Worm (Caenorhabditis elegans) whole organism, young adult: ENCODE measurements around the gene tiar-2.

Experiments used
- B0019.2 ChIP-seq: fragments of 200-800 bp; sonication (Bioruptor generic); conservative IDR thresholded peaks from 2 replicates; pipeline ENCODE4 v1.3.6; 2022; ENCODE audit warnings: missing genetic modification reagents, missing genetic modification characterization, missing compliant biosample characterization
- F23B12.7 ChIP-seq: sonication (generic microtip); optimal IDR thresholded peaks from 2 replicates; lab custom pipeline; 2017; ENCODE audit warnings: missing genetic modification characterization, mild to moderate bottlenecking, missing compliant biosample characterization, antibody characterized with exemption, moderate library complexity; ENCODE audit not compliant: insufficient read depth
- F52B5.7 ChIP-seq: sonication (generic microtip); optimal IDR thresholded peaks from 2 replicates; lab custom pipeline; 2016; ENCODE audit warnings: mild to moderate bottlenecking, missing genetic modification characterization, missing compliant biosample characterization
- F57C9.4 ChIP-seq: sonication (generic microtip); optimal IDR thresholded peaks from 2 replicates; lab custom pipeline; 2017; ENCODE audit warnings: mild to moderate bottlenecking, missing genetic modification characterization, missing compliant biosample characterization
- Y67H2A.10 ChIP-seq: fragments of 200-800 bp; sonication (Bioruptor generic); conservative IDR thresholded peaks from 2 replicates; pipeline ENCODE4 v1.3.6; 2022; ENCODE audit warnings: missing genetic modification reagents, missing genetic modification characterization, missing compliant biosample characterization
- atf-7 ChIP-seq: sonication (generic microtip); optimal IDR thresholded peaks from 2 replicates; lab custom pipeline; 2017; ENCODE audit warnings: mild to moderate bottlenecking, missing genetic modification characterization, missing compliant biosample characterization
- attf-5 ChIP-seq: fragments of 200-800 bp; sonication (Bioruptor generic); optimal IDR thresholded peaks from 2 replicates; lab custom pipeline; 2018; ENCODE audit warnings: mild to moderate bottlenecking, missing genetic modification characterization, missing compliant biosample characterization
- bed-2 ChIP-seq: fragments of 200-800 bp; sonication (Bioruptor generic); IDR thresholded peaks from 2 replicates; pipeline ENCODE4 v1.3.6; 2022; ENCODE audit warnings: missing genetic modification reagents, missing genetic modification characterization, missing compliant biosample characterization
- ccch-3 ChIP-seq: fragments of 200-800 bp; sonication (Bioruptor generic); optimal IDR thresholded peaks from 2 replicates; lab custom pipeline; 2018; ENCODE audit warnings: mild to moderate bottlenecking, missing genetic modification characterization, missing compliant biosample characterization
- cebp-1 ChIP-seq, 2 experiments: fragments of 200-800 bp in 1 of 2; sonication (Bioruptor generic) in 1 of 2; sonication (generic microtip) in 1 of 2; IDR thresholded peaks in 1 of 2; optimal IDR thresholded peaks in 1 of 2; 2 replicates each; pipeline versions ENCODE4 v1.3.6 to Lab custom; 2017 to 2022; ENCODE audit warnings: missing compliant biosample characterization in 2 of 2, missing genetic modification characterization in 2 of 2, mild to moderate bottlenecking in 1 of 2, missing genetic modification reagents in 1 of 2, moderate library complexity in 1 of 2
- cebp-2 ChIP-seq: fragments of 200-800 bp; sonication (Bioruptor generic); IDR thresholded peaks from 2 replicates; pipeline ENCODE4 v1.3.6; 2022; ENCODE audit warnings: missing genetic modification characterization, missing compliant biosample characterization
- ceh-58 ChIP-seq: fragments of 200-800 bp; sonication (Bioruptor generic); IDR thresholded peaks from 2 replicates; pipeline ENCODE4 v1.3.6; 2022; ENCODE audit warnings: missing genetic modification characterization, missing compliant biosample characterization
- ceh-79 ChIP-seq: sonication (generic microtip); optimal IDR thresholded peaks from 2 replicates; lab custom pipeline; 2017; ENCODE audit warnings: mild to moderate bottlenecking, missing genetic modification characterization, missing compliant biosample characterization
- egrh-3 ChIP-seq: fragments of 200-800 bp; sonication (Bioruptor generic); IDR thresholded peaks from 2 replicates; pipeline ENCODE4 v1.3.6; 2022; ENCODE audit warnings: missing genetic modification reagents, missing genetic modification characterization, missing compliant biosample characterization
- ekl-4 ChIP-seq: fragments of 200-800 bp; sonication (Bioruptor generic); IDR thresholded peaks from 2 replicates; pipeline ENCODE4 v1.3.6; 2022; ENCODE audit warnings: missing genetic modification reagents, missing genetic modification characterization, missing compliant biosample characterization
- ets-4 ChIP-seq: fragments of 200-800 bp; sonication (Bioruptor generic); optimal IDR thresholded peaks from 2 replicates; lab custom pipeline; 2018; ENCODE audit warnings: mild to moderate bottlenecking, missing genetic modification characterization, missing compliant biosample characterization
- fkh-3 ChIP-seq: sonication (generic microtip); optimal IDR thresholded peaks from 2 replicates; lab custom pipeline; 2016; ENCODE audit warnings: mild to moderate bottlenecking, missing genetic modification characterization, missing compliant biosample characterization
- gei-17 ChIP-seq: fragments of 200-800 bp; sonication (Bioruptor generic); optimal IDR thresholded peaks from 2 replicates; lab custom pipeline; 2018; ENCODE audit warnings: mild to moderate bottlenecking, missing genetic modification characterization, missing compliant biosample characterization
- him-1 ChIP-seq: sonication (generic microtip); optimal IDR thresholded peaks from 2 replicates; lab custom pipeline; 2016; ENCODE audit warnings: missing genotype, missing genetic modification reagents, missing genetic modification characterization, missing compliant biosample characterization
- hmg-20 ChIP-seq: fragments of 200-800 bp; sonication (Bioruptor generic); IDR thresholded peaks from 2 replicates; pipeline ENCODE4 v1.3.6; 2022; ENCODE audit warnings: missing genetic modification reagents, missing genetic modification characterization, missing compliant biosample characterization
- hrde-1 ChIP-seq: sonication (generic microtip); optimal IDR thresholded peaks from 2 replicates; lab custom pipeline; 2016; ENCODE audit warnings: missing genetic modification characterization, mild to moderate bottlenecking, missing compliant biosample characterization, moderate library complexity, missing genotype, missing genetic modification reagents, borderline replicate concordance
- let-526 ChIP-seq: fragments of 200-800 bp; sonication (Bioruptor generic); IDR thresholded peaks from 2 replicates; pipeline ENCODE4 v1.3.6; 2022; ENCODE audit warnings: missing genetic modification reagents, missing genetic modification characterization, missing compliant biosample characterization
- madf-8 ChIP-seq: fragments of 200-800 bp; sonication (Bioruptor generic); conservative IDR thresholded peaks from 2 replicates; pipeline ENCODE4 v1.3.6; 2022; ENCODE audit warnings: missing genetic modification reagents, missing genetic modification characterization, missing compliant biosample characterization
- mcd-1 ChIP-seq: fragments of 200-800 bp; sonication (Bioruptor generic); IDR thresholded peaks from 2 replicates; pipeline ENCODE4 v1.3.6; 2022; ENCODE audit warnings: missing genetic modification reagents, missing genetic modification characterization, missing compliant biosample characterization
- mel-28 ChIP-seq: sonication (generic microtip); optimal IDR thresholded peaks from 2 replicates; lab custom pipeline; 2016; ENCODE audit warnings: borderline replicate concordance, mild to moderate bottlenecking, missing genetic modification characterization, missing compliant biosample characterization
- mes-4 ChIP-seq: sonication (generic microtip); optimal IDR thresholded peaks from 2 replicates; lab custom pipeline; 2016; ENCODE audit warnings: missing genotype, missing genetic modification characterization, missing compliant biosample characterization
- mxl-1 ChIP-seq: sonication (generic microtip); optimal IDR thresholded peaks from 2 replicates; lab custom pipeline; 2016; ENCODE audit warnings: missing genetic modification characterization, missing compliant biosample characterization
- nfyb-1 ChIP-seq: fragments of 200-800 bp; sonication (Bioruptor generic); IDR thresholded peaks from 2 replicates; pipeline ENCODE4 v1.3.6; 2022; ENCODE audit warnings: missing genetic modification reagents, missing genetic modification characterization, missing compliant biosample characterization
- nhr-90 ChIP-seq: sonication (generic microtip); optimal IDR thresholded peaks from 2 replicates; lab custom pipeline; 2016; ENCODE audit warnings: missing genotype, mild to moderate bottlenecking, missing genetic modification characterization, missing compliant biosample characterization
- snpc-1.1 ChIP-seq: sonication (generic microtip); optimal IDR thresholded peaks from 2 replicates; lab custom pipeline; 2017; ENCODE audit warnings: missing genetic modification characterization, mild to moderate bottlenecking, missing compliant biosample characterization, antibody characterized with exemption, moderate library complexity, missing genotype, missing genetic modification reagents; ENCODE audit not compliant: insufficient read depth
- snpc-3.4 ChIP-seq: sonication (generic microtip); optimal IDR thresholded peaks from 2 replicates; lab custom pipeline; 2017; ENCODE audit warnings: missing genetic modification characterization, mild to moderate bottlenecking, missing compliant biosample characterization, antibody characterized with exemption, moderate library complexity, missing genotype, missing genetic modification reagents
- somi-1 ChIP-seq: fragments of 200-800 bp; sonication (Bioruptor generic); optimal IDR thresholded peaks from 2 replicates; lab custom pipeline; 2018; ENCODE audit warnings: mild to moderate bottlenecking, missing genetic modification characterization, missing compliant biosample characterization
- tbp1 ChIP-seq: fragments of 200-800 bp; sonication (Bioruptor generic); optimal IDR thresholded peaks from 2 replicates; lab custom pipeline; 2018; ENCODE audit warnings: mild to moderate bottlenecking, missing genetic modification characterization, missing compliant biosample characterization
- tbx-9 ChIP-seq: sonication (generic microtip); optimal IDR thresholded peaks from 2 replicates; lab custom pipeline; 2016; ENCODE audit warnings: borderline replicate concordance, missing genetic modification characterization, inconsistent platforms, missing compliant biosample characterization
- unc-130 ChIP-seq: sonication (generic microtip); optimal IDR thresholded peaks from 2 replicates; lab custom pipeline; 2016; ENCODE audit warnings: missing genetic modification reagents, missing genetic modification characterization, missing compliant biosample characterization
- zfh-2 ChIP-seq: fragments of 200-800 bp; sonication (Bioruptor generic); conservative IDR thresholded peaks from 2 replicates; pipeline ENCODE4 v1.3.6; 2022; ENCODE audit warnings: missing genetic modification reagents, missing genetic modification characterization, missing compliant biosample characterization
- ztf-3 ChIP-seq: fragments of 200-800 bp; sonication (Bioruptor generic); optimal IDR thresholded peaks from 2 replicates; lab custom pipeline; 2018; ENCODE audit warnings: mild to moderate bottlenecking, missing genetic modification characterization, missing compliant biosample characterization

Gene tiar-2

DNA sequence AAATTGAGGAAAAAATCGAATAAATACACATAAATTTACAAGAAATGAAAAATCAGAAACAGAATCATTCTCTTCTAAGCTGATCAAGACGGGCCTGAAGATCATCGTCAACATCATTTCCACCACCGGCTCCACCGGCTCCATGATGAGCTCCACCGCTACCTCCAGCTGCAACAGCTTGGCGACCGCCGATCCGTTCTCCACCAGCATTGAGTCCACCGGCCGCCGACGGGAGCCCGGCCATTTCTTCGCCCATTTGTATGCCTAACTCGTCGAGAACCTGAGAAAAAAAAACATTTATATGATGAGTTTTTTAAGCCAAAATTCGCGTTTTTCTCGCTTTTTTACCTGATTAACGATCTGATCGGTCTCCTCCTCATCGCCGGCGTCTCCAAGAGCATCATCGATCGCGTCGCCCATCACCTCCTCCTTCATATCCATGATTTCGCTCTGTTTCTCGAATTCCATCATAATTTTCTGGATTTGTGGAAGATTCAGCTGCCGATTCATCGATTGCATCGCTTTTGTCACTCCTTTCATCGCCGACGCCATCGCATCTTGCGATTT is 1.1 kb upstream of the tiar-2 start:
- no peak for TF ChIP-seq fkh-3 (tag; lab: Kevin White, UChicago)
- no peak for TF ChIP-seq cebp-2 (GFP tag; lab: Robert Waterston, UW)
- TF ChIP-seq egrh-3 = peak; percentile 59; the same call in 1 of the 2 replicates
- no peak for TF ChIP-seq ceh-79 (tag; lab: Kevin White, UChicago)
- no peak for TF ChIP-seq let-526 (GFP tag; lab: Robert Waterston, UW)
- no peak for TF ChIP-seq somi-1 (GFP tag; lab: Kevin White, UChicago)
- TF ChIP-seq tbx-9 (tag; lab: Kevin White, UChicago) = no peak
- TF ChIP-seq F23B12.7 = no peak
- no peak for TF ChIP-seq hmg-20 (GFP tag; lab: Robert Waterston, UW)
- TF ChIP-seq ztf-3 = no peak
- no peak for TF ChIP-seq ekl-4
- no peak for TF ChIP-seq atf-7 (tag; lab: Kevin White, UChicago)
- TF ChIP-seq nhr-90 (tag; lab: Kevin White, UChicago) = no peak
- TF ChIP-seq unc-130 (GFP tag; lab: Kevin White, UChicago) = no peak
- peak; percentile 82 for TF ChIP-seq zfh-2 (GFP tag; lab: Robert Waterston, UW)
- TF ChIP-seq ceh-58 (GFP tag; lab: Robert Waterston, UW) = no peak
- TF ChIP-seq ccch-3 = no peak
- TF ChIP-seq, all 124 proteins: peak for 2

DNA sequence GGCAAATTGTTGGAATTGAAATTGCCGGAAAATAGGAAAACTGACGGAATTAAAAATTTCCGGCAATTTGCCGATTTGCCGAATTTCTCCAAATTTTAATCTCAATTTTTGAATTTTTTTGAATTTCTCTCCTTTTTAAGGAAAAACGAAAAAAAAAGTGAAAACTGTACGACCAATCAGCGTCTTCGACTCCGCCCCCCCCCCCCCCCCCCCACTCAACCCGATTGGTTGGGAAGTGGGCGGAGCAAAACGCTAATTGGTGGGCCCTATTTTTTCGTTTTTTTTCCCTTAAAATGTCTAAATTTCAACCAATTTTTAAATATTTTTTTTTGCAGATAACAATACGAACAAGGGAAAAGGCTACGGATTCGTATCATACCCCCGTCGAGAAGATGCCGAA is 1.5 kb downstream of the tiar-2 start:
- TF ChIP-seq egrh-3 (peak; percentile 85), mcd-1 (0 out of 2 replicates have a peak, but pooled peaks have one; percentile 38), F57C9.4 (tag; lab: Kevin White, UChicago) (no peak), ceh-79 (tag; lab: Kevin White, UChicago) (no peak), gei-17 (no peak), cebp-1 (GFP tag; IDR thresholded peaks at IDR 0.05; lab: Robert Waterston, UW) (no peak), cebp-1 (tag; optimal IDR thresholded peaks at IDR 0.05; lab: Kevin White, UChicago) (no peak), Y67H2A.10 (GFP tag; lab: Robert Waterston, UW) (no peak), ets-4 (GFP tag; lab: Kevin White, UChicago) (no peak), bed-2 (GFP tag; lab: Robert Waterston, UW) (no peak), let-526 (GFP tag; lab: Robert Waterston, UW) (no peak), madf-8 (GFP tag; lab: Robert Waterston, UW) (no peak), B0019.2 (no peak), hrde-1 (no peak), nfyb-1 (GFP tag; lab: Robert Waterston, UW) (no peak), mxl-1 (tag; lab: Kevin White, UChicago) (no peak), cebp-2 (GFP tag; lab: Robert Waterston, UW) (no peak), attf-5 (GFP tag; lab: Kevin White, UChicago) (no peak), zfh-2 (GFP tag; lab: Robert Waterston, UW) (peak; percentile 72), snpc-3.4 (no peak), snpc-1.1 (tag; lab: Kevin White, UChicago) (no peak), mes-4 (tag; lab: Kevin White, UChicago) (no peak), tbp1 (no peak), mel-28 (tag; lab: Kevin White, UChicago) (no peak)

- TF ChIP-seq F52B5.7 (tag; lab: Kevin White, UChicago) (no peak), him-1 (peak; percentile 25), snpc-1.1 (tag; lab: Kevin White, UChicago) (no peak)
Measured at ce11 chrII:12774402-12774801, 5.9 kb downstream of the tiar-2 start, which contains the start of gene Y46G5A.14. TSS of gene Y46G5A.14 (plus strand) at chrII:12774702.
